Fruit fly (Drosophila melanogaster): ENCODE results near the gene CG5194.
A peak's percentile ranks its signal among the peaks of the same experiment; 100 is the strongest.

CG5194 gene

DNA sequence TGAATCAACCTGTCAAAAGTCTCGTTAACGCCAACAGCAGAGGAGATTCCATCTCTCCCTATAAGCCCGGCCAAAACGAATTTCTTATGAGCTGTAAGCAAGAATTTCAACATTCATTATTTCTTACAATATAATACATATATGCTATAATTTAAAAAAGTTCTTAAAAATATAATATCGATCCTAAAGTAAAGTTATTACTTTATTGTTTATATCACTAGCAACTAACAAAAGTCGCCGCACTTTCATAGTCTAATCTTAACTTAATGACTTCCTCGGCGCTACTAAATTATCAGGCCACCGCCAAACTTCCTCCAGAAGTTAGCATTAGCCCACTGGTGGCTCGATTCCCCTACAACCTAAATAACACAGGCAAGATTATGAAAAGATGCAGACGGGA, 23.9 kb upstream of the CG5194 start (continued):
- TF ChIP-seq N (GFP tag; optimal IDR thresholded peaks at IDR 0.05): no peak
- TF ChIP-seq CG9705 (GFP tag; optimal IDR thresholded peaks at IDR 0.05): peak; percentile 28
- TF ChIP-seq Dfd (GFP tag; optimal IDR thresholded peaks at IDR 0.05): no peak

DNA sequence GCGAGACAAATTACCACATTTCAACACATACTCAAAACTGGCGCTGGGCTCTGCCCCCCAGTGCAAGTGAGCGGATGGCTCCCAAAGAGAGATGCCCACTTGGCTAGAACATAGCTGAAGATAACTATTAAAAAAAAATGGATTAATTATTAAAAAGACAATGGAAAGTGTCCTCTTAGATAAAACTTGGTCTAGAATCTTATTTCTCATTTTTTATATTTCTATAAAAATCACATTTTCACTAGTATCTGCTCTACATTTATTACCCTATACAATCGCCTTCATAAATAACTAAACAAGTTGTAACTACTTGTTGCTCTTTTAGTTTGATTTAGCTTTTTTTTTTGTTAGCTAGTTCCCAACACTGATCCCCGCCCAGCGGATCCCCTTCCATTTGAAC, 23.2 kb upstream of the CG5194 start:
- TF ChIP-seq OdsH (GFP tag; optimal IDR thresholded peaks at IDR 0.05) (peak; percentile 6), HLH106 (tag; optimal IDR thresholded peaks at IDR 0.05) (peak; percentile 2), Sp1 (GFP tag; optimal IDR thresholded peaks at IDR 0.05) (peak; percentile 29), h (GFP tag; optimal IDR thresholded peaks at IDR 0.05) (peak; percentile 30), Vsx2 (GFP tag; optimal IDR thresholded peaks at IDR 0.05; ENCODE audit: partially characterized antibody) (no peak), fru (GFP tag; optimal IDR thresholded peaks at IDR 0.05) (peak; percentile 11), Myc (optimal IDR thresholded peaks at IDR 0.05) (peak; percentile 30), ey (GFP tag; optimal IDR thresholded peaks at IDR 0.05) (peak; percentile 8), dsf (GFP tag; optimal IDR thresholded peaks at IDR 0.05; ENCODE audit: borderline replicate concordance) (no peak), rgr (GFP tag; optimal IDR thresholded peaks at IDR 0.05) (peak; percentile 25)

DNA sequence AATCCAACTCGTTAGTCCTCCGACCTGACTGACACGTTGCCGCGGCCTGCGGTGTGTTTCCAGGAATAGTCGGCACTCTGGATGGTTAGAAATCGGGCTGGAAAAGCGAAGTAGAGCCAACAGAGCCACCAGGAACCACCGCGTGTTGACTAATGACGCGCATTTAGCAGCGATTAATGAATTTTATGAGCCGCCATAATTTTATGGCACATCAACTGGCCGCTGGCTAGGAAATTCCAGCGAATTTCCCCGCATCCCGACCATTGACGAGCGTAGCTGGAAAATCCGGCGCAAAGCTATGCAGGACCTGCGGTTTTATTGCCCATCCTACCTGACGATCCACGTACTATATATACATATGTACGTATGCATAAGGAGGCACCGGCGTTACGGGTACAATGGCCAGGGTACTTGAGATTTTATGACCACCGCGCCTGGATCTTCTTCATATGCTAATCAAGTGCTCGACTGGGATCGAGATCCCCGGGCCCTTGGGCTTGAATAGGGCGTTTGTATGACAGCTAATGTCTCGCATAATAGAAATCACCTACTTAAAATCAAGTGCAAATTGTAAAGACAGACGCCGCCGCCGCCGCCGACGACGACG, 19.6 kb upstream of the CG5194 start:
- TF ChIP-seq CG32264 (GFP tag; optimal IDR thresholded peaks at IDR 0.05) (no peak), woc (GFP tag; optimal IDR thresholded peaks at IDR 0.05) (no peak), rgr (GFP tag; optimal IDR thresholded peaks at IDR 0.05) (no peak), tai (GFP tag; optimal IDR thresholded peaks at IDR 0.05) (no peak), jim (GFP tag; optimal IDR thresholded peaks at IDR 0.05) (no peak), N (GFP tag; optimal IDR thresholded peaks at IDR 0.05) (no peak), h (GFP tag; optimal IDR thresholded peaks at IDR 0.05) (no peak), Hr78 (GFP tag; optimal IDR thresholded peaks at IDR 0.05) (no peak), CG9705 (GFP tag; optimal IDR thresholded peaks at IDR 0.05) (no peak), usp (GFP tag; optimal IDR thresholded peaks at IDR 0.05) (no peak), lola (GFP tag; optimal IDR thresholded peaks at IDR 0.05) (no peak), Vsx2 (GFP tag; optimal IDR thresholded peaks at IDR 0.05; ENCODE audit: partially characterized antibody) (no peak), Mio (GFP tag; optimal IDR thresholded peaks at IDR 0.05) (no peak), psq (GFP tag; optimal IDR thresholded peaks at IDR 0.05) (no peak), Rel (GFP tag; optimal IDR thresholded peaks at IDR 0.05) (no peak), Rel (tag; optimal IDR thresholded peaks at IDR 0.05) (no peak), dl (GFP tag; optimal IDR thresholded peaks at IDR 0.05; ENCODE audit: insufficient read depth in 1 of 2, partially characterized antibody in 2 of 2) (no peak), OdsH (GFP tag; optimal IDR thresholded peaks at IDR 0.05) (no peak), Myc (optimal IDR thresholded peaks at IDR 0.05) (no peak)

DNA sequence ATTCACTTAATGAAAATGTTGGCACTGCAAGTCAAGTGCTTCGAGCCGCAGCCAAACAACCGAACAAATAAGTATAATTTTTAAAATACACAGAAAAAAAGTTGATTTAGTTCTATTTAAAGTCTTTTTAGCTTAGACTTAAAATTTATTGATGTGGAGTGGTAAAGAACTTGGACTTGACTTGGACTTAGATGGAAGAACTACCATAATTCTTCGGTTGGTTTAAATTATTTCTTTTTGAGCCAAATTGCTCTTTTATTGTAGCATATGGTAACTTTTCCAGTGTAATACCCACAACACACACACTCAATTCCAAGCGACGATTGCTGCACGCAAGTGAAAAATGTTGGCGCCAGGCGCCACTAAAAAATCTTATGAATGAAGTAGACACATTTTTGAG, 18.4 kb upstream of the CG5194 start:
- no peak for TF ChIP-seq br (GFP tag; optimal IDR thresholded peaks at IDR 0.05)

DNA sequence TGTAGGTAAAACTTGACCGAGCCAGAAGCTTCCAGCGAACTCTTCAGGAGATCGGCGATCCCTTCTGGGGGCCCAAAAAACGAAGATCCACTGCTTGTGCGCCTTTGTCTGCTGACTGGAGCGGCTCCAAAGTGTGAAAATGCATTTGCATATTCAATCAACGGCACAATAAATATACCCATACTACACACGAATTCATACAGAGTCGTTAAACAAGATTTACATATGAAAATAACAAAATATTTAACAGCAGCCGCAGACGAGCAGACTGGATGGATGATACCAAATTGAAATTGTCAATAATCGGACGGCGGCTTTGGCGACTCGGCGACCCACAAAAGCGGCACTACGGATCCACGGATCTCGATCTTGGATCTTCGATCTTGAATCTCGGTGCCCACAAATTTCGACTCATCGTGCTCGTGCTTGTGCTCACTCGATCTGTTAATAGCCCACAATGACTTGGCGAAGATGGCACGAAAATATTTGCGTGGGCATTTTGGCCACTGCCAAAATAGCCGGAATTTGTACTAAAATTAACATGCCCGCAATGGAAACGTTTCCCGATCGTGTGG, 17.6 kb upstream of the CG5194 start:
- TF ChIP-seq h (GFP tag; optimal IDR thresholded peaks at IDR 0.05) (no peak), Myc (optimal IDR thresholded peaks at IDR 0.05) (no peak), fru (GFP tag; optimal IDR thresholded peaks at IDR 0.05) (no peak), dsf (GFP tag; optimal IDR thresholded peaks at IDR 0.05; ENCODE audit: borderline replicate concordance) (no peak), usp (GFP tag; optimal IDR thresholded peaks at IDR 0.05) (no peak), rgr (GFP tag; optimal IDR thresholded peaks at IDR 0.05) (no peak), dl (GFP tag; optimal IDR thresholded peaks at IDR 0.05; ENCODE audit: insufficient read depth in 1 of 2, partially characterized antibody in 2 of 2) (no peak), CG9705 (GFP tag; optimal IDR thresholded peaks at IDR 0.05) (no peak), Vsx2 (GFP tag; optimal IDR thresholded peaks at IDR 0.05; ENCODE audit: partially characterized antibody) (no peak), br (GFP tag; optimal IDR thresholded peaks at IDR 0.05) (no peak), ey (GFP tag; optimal IDR thresholded peaks at IDR 0.05) (no peak), sage (GFP tag; optimal IDR thresholded peaks at IDR 0.05) (no peak), CG32264 (GFP tag; optimal IDR thresholded peaks at IDR 0.05) (no peak)

DNA sequence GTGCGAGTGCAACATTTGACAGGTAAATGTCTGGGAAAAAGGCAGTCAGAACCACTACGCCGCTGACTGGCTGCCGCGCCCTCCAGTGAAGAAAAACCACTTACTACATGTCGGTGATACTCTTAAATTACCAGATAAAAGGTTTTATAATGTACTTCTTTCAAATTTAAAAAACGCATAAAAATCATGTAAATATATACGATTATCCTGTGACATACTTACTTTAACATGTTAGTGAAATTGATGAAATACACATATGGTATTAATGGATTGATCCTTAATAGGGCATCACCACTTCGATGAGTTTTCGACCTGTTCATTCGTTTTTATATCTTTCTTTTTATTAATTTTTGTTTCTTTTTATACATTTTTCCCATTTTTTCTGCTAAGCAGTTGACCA, 16.9 kb upstream of the CG5194 start:
- peak; percentile 12 for TF ChIP-seq woc (GFP tag; optimal IDR thresholded peaks at IDR 0.05)
- TF ChIP-seq h (GFP tag; optimal IDR thresholded peaks at IDR 0.05): no peak

All from whole organism, wandering third instar larva.